Worm (Caenorhabditis elegans) whole organism, midembryonic: ENCODE data around the gene str-173.

Experiments
- flt-1 ChIP-seq: fragments of 200-800 bp; sonication (Bioruptor generic); IDR thresholded peaks from 2 replicates; pipeline ENCODE4 v1.3.6; 2022; ENCODE audit warnings: missing genetic modification characterization, missing compliant biosample characterization
- med-1 ChIP-seq: sonication (generic microtip); optimal IDR thresholded peaks from 2 replicates; lab custom pipeline; 2017; ENCODE audit warnings: missing genetic modification characterization, mild to moderate bottlenecking, missing compliant biosample characterization, antibody characterized with exemption, missing genetic modification reagents; ENCODE audit not compliant: insufficient read depth
- ref-1 ChIP-seq: fragments of 200-800 bp; sonication (Bioruptor generic); conservative IDR thresholded peaks from 2 replicates; pipeline ENCODE4 v1.3.6; 2022; ENCODE audit warnings: missing genetic modification reagents, missing genetic modification characterization, missing compliant biosample characterization
- tab-1 ChIP-seq: fragments of 200-800 bp; sonication (Bioruptor generic); IDR thresholded peaks from 2 replicates; pipeline ENCODE4 v1.3.6; 2022; ENCODE audit warnings: missing genetic modification characterization, missing compliant biosample characterization

DNA sequence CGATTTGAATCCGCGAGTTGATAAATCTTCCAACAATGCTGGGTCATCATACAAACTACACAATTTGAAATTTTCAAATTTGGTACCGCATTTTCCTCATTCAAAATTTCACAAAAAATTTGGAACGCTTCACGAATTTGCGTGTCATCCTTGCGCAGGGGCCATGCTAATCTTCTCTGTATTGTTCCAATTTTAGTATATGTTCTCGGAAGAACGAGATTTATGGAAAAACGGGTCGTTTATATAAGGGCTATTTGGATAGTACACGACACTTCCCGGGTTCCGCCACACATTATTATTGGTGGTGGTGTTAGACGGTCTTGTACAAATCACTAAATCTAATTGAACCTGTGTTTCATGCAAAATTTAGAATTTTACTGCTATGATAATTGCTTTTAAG, 23.9 kb downstream of the str-173 start:
- TF ChIP-seq ref-1 (GFP tag; lab: Robert Waterston, UW): no peak
- TF ChIP-seq flt-1 (GFP tag; lab: Robert Waterston, UW): peak; percentile 23; the same call in 1 of the 2 replicates
- no peak for TF ChIP-seq tab-1 (GFP tag; lab: Robert Waterston, UW)
- no peak for TF ChIP-seq med-1 (GFP tag; lab: Kevin White, UChicago)
